Fruit fly (Drosophila melanogaster): Measurements from ENCODE around the gene barr.

DNA sequence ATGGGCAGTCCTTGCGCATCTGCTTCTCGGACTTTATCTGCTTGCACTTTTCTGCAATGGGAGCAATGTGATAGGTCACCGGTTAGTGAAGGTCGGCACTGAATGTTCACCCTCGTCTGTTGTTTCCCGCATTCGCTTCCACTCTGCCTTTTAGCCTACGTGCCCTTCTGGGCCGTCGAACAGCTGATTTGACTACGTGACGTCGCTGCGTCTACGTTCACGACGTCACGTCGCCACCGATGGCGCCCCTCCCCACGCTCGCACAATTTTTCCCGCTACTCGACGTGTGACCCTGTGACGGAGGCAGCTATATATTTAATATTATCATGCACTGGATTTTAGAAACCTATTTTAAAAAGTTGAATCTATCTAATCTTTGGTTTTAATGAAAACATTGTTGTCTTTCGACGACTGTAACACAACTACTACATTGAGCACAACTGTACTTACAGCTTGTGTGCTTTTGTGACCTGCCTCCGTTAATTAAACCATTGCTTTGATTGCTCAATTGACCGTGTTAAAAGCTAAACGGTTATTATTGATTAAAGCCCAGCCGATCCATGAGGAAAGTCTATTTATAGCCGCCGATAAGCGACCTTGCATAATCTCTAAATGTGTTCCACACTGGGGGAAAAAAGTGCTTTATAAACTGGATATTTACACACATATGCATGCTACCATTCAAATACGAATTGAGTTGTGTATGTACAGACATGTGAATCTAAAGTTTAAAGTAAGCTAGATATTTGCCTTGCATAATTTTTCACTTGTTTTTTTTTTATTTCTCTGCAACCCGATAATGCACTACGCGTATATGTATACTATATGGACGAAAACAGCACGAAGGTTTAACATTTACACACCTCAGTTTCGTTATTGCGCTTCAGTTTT is 22.0 kb upstream of the barr start:
- TF ChIP-seq CG33017 (tag; optimal IDR thresholded peaks at IDR 0.05) (peak; percentile 47), Crg-1 (GFP tag; optimal IDR thresholded peaks at IDR 0.05) (no peak), CG11617 (GFP tag; optimal IDR thresholded peaks at IDR 0.05) (peak; percentile 10), CG12768 (GFP tag; optimal IDR thresholded peaks at IDR 0.05) (no peak), cic (GFP tag; optimal IDR thresholded peaks at IDR 0.05) (no peak), CG14711 (tag; optimal IDR thresholded peaks at IDR 0.05) (peak; percentile 48), Clk (GFP tag; optimal IDR thresholded peaks at IDR 0.05) (peak; percentile 42), CG5204 (GFP tag; optimal IDR thresholded peaks at IDR 0.05) (no peak), tj (GFP tag; optimal IDR thresholded peaks at IDR 0.05) (peak; percentile 93)

All from whole organism, adult.